Fruit fly (Drosophila melanogaster) whole organism, pupa: ENCODE measurements around the gene SCCRO.

Experiments
- CG15710 ChIP-seq: fragments of 200-800 bp; sonication (Bioruptor generic); optimal IDR thresholded peaks from 2 replicates; lab custom pipeline; 2018; ENCODE audit warnings: missing biosample characterization, mild to moderate bottlenecking, missing genetic modification characterization, moderate library complexity
- CG9948 ChIP-seq: fragments of 200-800 bp; sonication (Bioruptor generic); optimal IDR thresholded peaks from 2 replicates; lab custom pipeline; 2018; ENCODE audit warnings: missing biosample characterization, mild to moderate bottlenecking, missing genetic modification characterization, moderate library complexity
- EcR ChIP-seq: fragments of 200-800 bp; sonication (Bioruptor generic); optimal IDR thresholded peaks from 3 replicates; lab custom pipeline; 2019; ENCODE audit warnings: missing biosample characterization, missing genetic modification characterization, mild to moderate bottlenecking, moderate library complexity, missing genetic modification reagents

dm6 chr3L:15592536-15593260 lies 29.5 kb downstream of the SCCRO start:
- TF ChIP-seq EcR (GFP tag; lab: Kevin White, UChicago): no peak
- peak; percentile 11 for TF ChIP-seq CG15710 (tag; lab: Kevin White, UChicago)
- TF ChIP-seq CG9948: peak; percentile 42
